Worm (Caenorhabditis elegans) whole organism, young adult: ENCODE results near the gene C39E9.8.

Experiments used
- B0035.1 ChIP-seq: sonication (generic microtip); optimal IDR thresholded peaks from 2 replicates; lab custom pipeline; 2016; ENCODE audit warnings: missing genetic modification characterization, mild to moderate bottlenecking, missing compliant biosample characterization, missing genotype, missing genetic modification reagents
- B0261.1 ChIP-seq: sonication (generic microtip); optimal IDR thresholded peaks from 2 replicates; lab custom pipeline; 2016; ENCODE audit warnings: mild to moderate bottlenecking, missing genetic modification characterization, moderate library complexity, missing compliant biosample characterization
- F22D6.2 ChIP-seq: sonication (generic microtip); optimal IDR thresholded peaks from 2 replicates; lab custom pipeline; 2016; ENCODE audit warnings: mild to moderate bottlenecking, missing genetic modification characterization, missing compliant biosample characterization
- F23B12.7 ChIP-seq: sonication (generic microtip); optimal IDR thresholded peaks from 2 replicates; lab custom pipeline; 2017; ENCODE audit warnings: missing genetic modification characterization, mild to moderate bottlenecking, missing compliant biosample characterization, antibody characterized with exemption, moderate library complexity; ENCODE audit not compliant: insufficient read depth
- F37B4.10 ChIP-seq: fragments of 200-800 bp; sonication (Bioruptor generic); IDR thresholded peaks from 2 replicates; pipeline ENCODE4 v1.3.6; 2022; ENCODE audit warnings: missing genetic modification characterization, missing compliant biosample characterization
- F39B2.1 ChIP-seq: fragments of 200-800 bp; sonication (Bioruptor generic); IDR thresholded peaks from 2 replicates; pipeline ENCODE4 v1.3.6; 2022; ENCODE audit warnings: missing genetic modification reagents, missing genetic modification characterization, missing compliant biosample characterization
- F52B5.7 ChIP-seq: sonication (generic microtip); optimal IDR thresholded peaks from 2 replicates; lab custom pipeline; 2016; ENCODE audit warnings: mild to moderate bottlenecking, missing genetic modification characterization, missing compliant biosample characterization
- F57A8.1 ChIP-seq: fragments of 200-800 bp; sonication (Bioruptor generic); optimal IDR thresholded peaks from 2 replicates; lab custom pipeline; 2018; ENCODE audit warnings: mild to moderate bottlenecking, missing genetic modification characterization, moderate library complexity, missing compliant biosample characterization
- K11D2.4 ChIP-seq: fragments of 200-800 bp; sonication (Bioruptor generic); IDR thresholded peaks from 2 replicates; pipeline ENCODE4 v1.3.6; 2022; ENCODE audit warnings: missing genetic modification reagents, missing genetic modification characterization, missing compliant biosample characterization
- T07F8.4 ChIP-seq: sonication (generic microtip); optimal IDR thresholded peaks from 2 replicates; lab custom pipeline; 2016; ENCODE audit warnings: mild to moderate bottlenecking, missing genetic modification characterization, moderate library complexity, missing compliant biosample characterization
- Y53G8AR.9 ChIP-seq: fragments of 200-800 bp; sonication (Bioruptor generic); conservative IDR thresholded peaks from 2 replicates; pipeline ENCODE4 v1.3.6; 2022; ENCODE audit warnings: missing genetic modification reagents, missing genetic modification characterization, missing compliant biosample characterization
- Y95B8A.8 ChIP-seq: fragments of 200-800 bp; sonication (Bioruptor generic); IDR thresholded peaks from 2 replicates; pipeline ENCODE4 v1.3.6; 2022; ENCODE audit warnings: missing genetic modification reagents, missing genetic modification characterization, missing compliant biosample characterization
- aptf-3 ChIP-seq: fragments of 200-800 bp; sonication (Bioruptor generic); IDR thresholded peaks from 2 replicates; pipeline ENCODE4 v1.3.6; 2022; ENCODE audit warnings: missing genetic modification characterization, missing compliant biosample characterization
- atf-7 ChIP-seq: sonication (generic microtip); optimal IDR thresholded peaks from 2 replicates; lab custom pipeline; 2017; ENCODE audit warnings: mild to moderate bottlenecking, missing genetic modification characterization, missing compliant biosample characterization
- athp-1 ChIP-seq: sonication (generic microtip); optimal IDR thresholded peaks from 2 replicates; lab custom pipeline; 2017; ENCODE audit warnings: mild to moderate bottlenecking, missing genetic modification characterization, missing compliant biosample characterization
- bed-1 ChIP-seq: fragments of 200-800 bp; sonication (Bioruptor generic); IDR thresholded peaks from 2 replicates; pipeline ENCODE4 v1.3.6; 2022; ENCODE audit warnings: missing genetic modification reagents, missing genetic modification characterization, missing compliant biosample characterization
- bed-2 ChIP-seq: fragments of 200-800 bp; sonication (Bioruptor generic); IDR thresholded peaks from 2 replicates; pipeline ENCODE4 v1.3.6; 2022; ENCODE audit warnings: missing genetic modification reagents, missing genetic modification characterization, missing compliant biosample characterization
- ccch-3 ChIP-seq: fragments of 200-800 bp; sonication (Bioruptor generic); optimal IDR thresholded peaks from 2 replicates; lab custom pipeline; 2018; ENCODE audit warnings: mild to moderate bottlenecking, missing genetic modification characterization, missing compliant biosample characterization
- cebp-1 ChIP-seq, 2 experiments: fragments of 200-800 bp in 1 of 2; sonication (Bioruptor generic) in 1 of 2; sonication (generic microtip) in 1 of 2; IDR thresholded peaks in 1 of 2; optimal IDR thresholded peaks in 1 of 2; 2 replicates each; pipeline versions ENCODE4 v1.3.6 to Lab custom; 2017 to 2022; ENCODE audit warnings: missing compliant biosample characterization in 2 of 2, missing genetic modification characterization in 2 of 2, mild to moderate bottlenecking in 1 of 2, missing genetic modification reagents in 1 of 2, moderate library complexity in 1 of 2
- cebp-2 ChIP-seq: fragments of 200-800 bp; sonication (Bioruptor generic); IDR thresholded peaks from 2 replicates; pipeline ENCODE4 v1.3.6; 2022; ENCODE audit warnings: missing genetic modification characterization, missing compliant biosample characterization
- ceh-27 ChIP-seq: fragments of 200-800 bp; sonication (Bioruptor generic); optimal IDR thresholded peaks from 2 replicates; lab custom pipeline; 2018; ENCODE audit warnings: mild to moderate bottlenecking, missing genetic modification characterization, moderate library complexity, missing compliant biosample characterization
- ceh-91 ChIP-seq: fragments of 200-800 bp; sonication (Bioruptor generic); IDR thresholded peaks from 2 replicates; pipeline ENCODE4 v1.3.6; 2022; ENCODE audit warnings: missing genetic modification reagents, missing genetic modification characterization, missing compliant biosample characterization
- chd-7 ChIP-seq: sonication (generic microtip); optimal IDR thresholded peaks from 2 replicates; lab custom pipeline; 2016; ENCODE audit warnings: mild to moderate bottlenecking, missing genetic modification characterization, moderate library complexity, missing compliant biosample characterization
- dox-1 ChIP-seq: fragments of 200-800 bp; sonication (Bioruptor generic); IDR thresholded peaks from 2 replicates; pipeline ENCODE4 v1.3.6; 2022; ENCODE audit warnings: missing genetic modification reagents, missing genetic modification characterization, missing compliant biosample characterization
- egl-18 ChIP-seq: fragments of 200-800 bp; sonication (Bioruptor generic); IDR thresholded peaks from 2 replicates; pipeline ENCODE4 v1.3.6; 2022; ENCODE audit warnings: missing genetic modification reagents, missing genetic modification characterization, missing compliant biosample characterization
- ets-4 ChIP-seq: fragments of 200-800 bp; sonication (Bioruptor generic); optimal IDR thresholded peaks from 2 replicates; lab custom pipeline; 2018; ENCODE audit warnings: mild to moderate bottlenecking, missing genetic modification characterization, missing compliant biosample characterization
- hmg-1.2 ChIP-seq: fragments of 200-800 bp; sonication (Bioruptor generic); IDR thresholded peaks from 2 replicates; pipeline ENCODE4 v1.3.6; 2022; ENCODE audit warnings: missing genetic modification reagents, missing genetic modification characterization, missing compliant biosample characterization
- hmg-20 ChIP-seq: fragments of 200-800 bp; sonication (Bioruptor generic); IDR thresholded peaks from 2 replicates; pipeline ENCODE4 v1.3.6; 2022; ENCODE audit warnings: missing genetic modification reagents, missing genetic modification characterization, missing compliant biosample characterization
- hsf-1 ChIP-seq: fragments of 200-800 bp; sonication (Bioruptor generic); IDR thresholded peaks from 2 replicates; pipeline ENCODE4 v1.3.6; 2022; ENCODE audit warnings: missing genetic modification reagents, missing genetic modification characterization, missing compliant biosample characterization
- lin-35 ChIP-seq, 3 experiments: fragments of 150-350 bp in 2 of 3; sonication (generic microtip) in 1 of 3; optimal IDR thresholded peaks; 2 replicates each; lab custom pipeline; 2014 to 2018; ENCODE audit warnings: missing biosample characterization in 3 of 3, missing genetic modification characterization in 3 of 3, missing genetic modification reagents in 3 of 3
- lsy-27 ChIP-seq: sonication (generic microtip); optimal IDR thresholded peaks from 2 replicates; lab custom pipeline; 2017; ENCODE audit warnings: missing genetic modification characterization, mild to moderate bottlenecking, missing compliant biosample characterization, antibody characterized with exemption, missing genotype, borderline replicate concordance; ENCODE audit not compliant: insufficient read depth
- madf-6 ChIP-seq: fragments of 200-800 bp; sonication (Bioruptor generic); IDR thresholded peaks from 2 replicates; pipeline ENCODE4 v1.3.6; 2022; ENCODE audit warnings: missing genetic modification reagents, missing genetic modification characterization, missing compliant biosample characterization
- madf-8 ChIP-seq: fragments of 200-800 bp; sonication (Bioruptor generic); conservative IDR thresholded peaks from 2 replicates; pipeline ENCODE4 v1.3.6; 2022; ENCODE audit warnings: missing genetic modification reagents, missing genetic modification characterization, missing compliant biosample characterization
- mxl-1 ChIP-seq: sonication (generic microtip); optimal IDR thresholded peaks from 2 replicates; lab custom pipeline; 2016; ENCODE audit warnings: missing genetic modification characterization, missing compliant biosample characterization
- nfya-1 ChIP-seq: sonication (generic microtip); optimal IDR thresholded peaks from 2 replicates; lab custom pipeline; 2017; ENCODE audit warnings: antibody characterized with exemption, missing compliant biosample characterization, missing genetic modification characterization, borderline replicate concordance; ENCODE audit not compliant: insufficient read depth
- nfya-2 ChIP-seq: fragments of 200-800 bp; sonication (Bioruptor generic); IDR thresholded peaks from 2 replicates; pipeline ENCODE4 v1.3.6; 2022; ENCODE audit warnings: missing genetic modification reagents, missing genetic modification characterization, missing compliant biosample characterization
- nhr-90 ChIP-seq: sonication (generic microtip); optimal IDR thresholded peaks from 2 replicates; lab custom pipeline; 2016; ENCODE audit warnings: missing genotype, mild to moderate bottlenecking, missing genetic modification characterization, missing compliant biosample characterization
- pbrm-1 ChIP-seq: fragments of 200-800 bp; sonication (Bioruptor generic); IDR thresholded peaks from 2 replicates; pipeline ENCODE4 v1.3.6; 2022; ENCODE audit warnings: missing genetic modification reagents, missing genetic modification characterization, missing compliant biosample characterization
- rpc-1 ChIP-seq, 2 experiments: fragments of 150-350 bp in 1 of 2; sonication (generic microtip) in 1 of 2; optimal IDR thresholded peaks; 2 replicates each; lab custom pipeline; 2014 to 2018; ENCODE audit warnings: missing biosample characterization in 1 of 2, missing genetic modification characterization in 1 of 2, missing genetic modification reagents in 1 of 2, missing genotype in 1 of 2
- sea-2 ChIP-seq: fragments of 200-800 bp; sonication (Bioruptor generic); IDR thresholded peaks from 2 replicates; pipeline ENCODE4 v1.3.6; 2022; ENCODE audit warnings: missing genetic modification characterization, missing compliant biosample characterization
- snpc-3.4 ChIP-seq: sonication (generic microtip); optimal IDR thresholded peaks from 2 replicates; lab custom pipeline; 2017; ENCODE audit warnings: missing genetic modification characterization, mild to moderate bottlenecking, missing compliant biosample characterization, antibody characterized with exemption, moderate library complexity, missing genotype, missing genetic modification reagents
- snpc-4 ChIP-seq, 5 experiments: fragments of 150-350 bp in 1 of 5; sonication (generic microtip) in 4 of 5; optimal IDR thresholded peaks; 2 replicates each; lab custom pipeline; 2014 to 2018; ENCODE audit warnings: missing genetic modification characterization in 5 of 5, missing biosample characterization in 3 of 5, antibody characterized with exemption in 2 of 5, mild to moderate bottlenecking in 2 of 5, missing compliant biosample characterization in 2 of 5, missing genotype in 2 of 5, moderate library complexity in 2 of 5, missing genetic modification reagents in 1 of 5
- somi-1 ChIP-seq: fragments of 200-800 bp; sonication (Bioruptor generic); optimal IDR thresholded peaks from 2 replicates; lab custom pipeline; 2018; ENCODE audit warnings: mild to moderate bottlenecking, missing genetic modification characterization, missing compliant biosample characterization
- zim-3 ChIP-seq: sonication (generic microtip); optimal IDR thresholded peaks from 2 replicates; lab custom pipeline; 2017; ENCODE audit warnings: mild to moderate bottlenecking, missing genetic modification characterization, moderate library complexity, missing compliant biosample characterization
- ztf-18 ChIP-seq: sonication (generic microtip); optimal IDR thresholded peaks from 2 replicates; lab custom pipeline; 2016; ENCODE audit warnings: missing genotype, mild to moderate bottlenecking, missing genetic modification characterization, missing compliant biosample characterization
- ztf-25 ChIP-seq: fragments of 200-800 bp; sonication (Bioruptor generic); IDR thresholded peaks from 2 replicates; pipeline ENCODE4 v1.3.6; 2022; ENCODE audit warnings: missing genetic modification reagents, missing genetic modification characterization, missing compliant biosample characterization
- ztf-26 ChIP-seq: sonication (generic microtip); optimal IDR thresholded peaks from 2 replicates; lab custom pipeline; 2017; ENCODE audit warnings: missing genetic modification characterization, missing compliant biosample characterization

C39E9.8 gene

DNA sequence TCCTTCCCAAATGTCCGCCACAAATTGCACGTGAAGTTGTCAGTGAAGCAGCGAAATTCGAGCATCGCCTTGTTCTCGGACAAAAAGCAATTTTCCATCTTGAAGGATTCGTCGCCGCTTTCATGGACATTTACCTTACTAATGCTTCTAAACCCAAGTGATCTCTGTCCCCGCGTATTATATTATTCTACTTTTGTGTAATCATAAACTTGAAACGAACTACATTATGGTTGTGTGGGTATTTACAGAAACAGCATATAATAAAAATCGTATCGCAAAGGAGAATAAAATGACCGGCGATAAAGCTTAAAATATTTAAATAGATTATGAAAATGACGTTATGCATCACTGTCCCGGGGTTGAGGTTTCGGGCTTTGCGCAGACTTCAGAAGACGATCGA lies 17.5 kb downstream of the C39E9.8 start (continued):
- TF ChIP-seq pbrm-1, result no peak
- no peak for TF ChIP-seq ztf-18 (tag; lab: Kevin White, UChicago)
- no peak for TF ChIP-seq madf-8 (GFP tag; lab: Robert Waterston, UW)
- TF ChIP-seq snpc-4 (GFP tag; optimal IDR thresholded peaks at IDR 0.05; lab: Kevin White, UChicago), result no peak
- peak in 2 of 4 experiments; percentile 47 to 53 for TF ChIP-seq snpc-4 (tag; optimal IDR thresholded peaks at IDR 0.05; lab: Kevin White, UChicago)
- no peak for TF ChIP-seq aptf-3 (GFP tag; lab: Robert Waterston, UW)
- no peak for TF ChIP-seq cebp-1 (GFP tag; IDR thresholded peaks at IDR 0.05; lab: Robert Waterston, UW)
- TF ChIP-seq cebp-1 (tag; optimal IDR thresholded peaks at IDR 0.05; lab: Kevin White, UChicago), result peak; percentile 34
- no peak for TF ChIP-seq F23B12.7 (tag; lab: Kevin White, UChicago)
- 0 out of 2 replicates have a peak, but pooled peaks have one; percentile 13 for TF ChIP-seq Y95B8A.8 (GFP tag; lab: Robert Waterston, UW)
- TF ChIP-seq atf-7 (tag; lab: Kevin White, UChicago), result no peak
- 0 out of 2 replicates have a peak, but pooled peaks have one; percentile 8 for TF ChIP-seq ceh-91 (GFP tag; lab: Robert Waterston, UW)
- no peak; the same call in 1 of the 2 replicates for TF ChIP-seq Y53G8AR.9
- peak; percentile 41 for TF ChIP-seq hmg-1.2 (GFP tag; lab: Robert Waterston, UW)
- peak; percentile 39 for TF ChIP-seq mxl-1
- no peak for TF ChIP-seq F57A8.1
- TF ChIP-seq ets-4 (GFP tag; lab: Kevin White, UChicago), result no peak
- no peak for TF ChIP-seq egl-18 (GFP tag; lab: Robert Waterston, UW)
- peak; percentile 58 for TF ChIP-seq madf-6 (GFP tag; lab: Robert Waterston, UW)
- TF ChIP-seq hsf-1 (GFP tag; lab: Robert Waterston, UW), result peak; percentile 66; the same call in 1 of the 2 replicates
- TF ChIP-seq somi-1 (GFP tag; lab: Kevin White, UChicago), result no peak
- no peak for TF ChIP-seq zim-3 (tag; lab: Kevin White, UChicago)
- TF ChIP-seq chd-7 (tag; lab: Kevin White, UChicago), result peak; percentile 19
- no peak for TF ChIP-seq F52B5.7 (tag; lab: Kevin White, UChicago)
- peak; percentile 48 for TF ChIP-seq athp-1
- TF ChIP-seq bed-2 (GFP tag; lab: Robert Waterston, UW), result no peak
- TF ChIP-seq ccch-3 (GFP tag; lab: Kevin White, UChicago), result no peak
- TF ChIP-seq sea-2 (GFP tag; lab: Robert Waterston, UW), result no peak
- TF ChIP-seq T07F8.4 (tag; lab: Kevin White, UChicago), result no peak
- no peak for TF ChIP-seq nfya-2 (GFP tag; lab: Robert Waterston, UW)
- no peak for TF ChIP-seq hmg-20 (GFP tag; lab: Robert Waterston, UW)
- no peak for TF ChIP-seq ceh-27 (GFP tag; lab: Kevin White, UChicago)
- peak; percentile 2 for TF ChIP-seq B0035.1 (tag; lab: Kevin White, UChicago)
- TF ChIP-seq dox-1 (GFP tag; lab: Robert Waterston, UW), result peak; percentile 52; the same call in 1 of the 2 replicates
- TF ChIP-seq bed-1, result no peak
- no peak for TF ChIP-seq ztf-26 (tag; lab: Kevin White, UChicago)
- no peak for TF ChIP-seq nfya-1 (tag; lab: Kevin White, UChicago)
- TF ChIP-seq F39B2.1, result 0 out of 2 replicates have a peak, but pooled peaks have one; percentile 17
- no peak for TF ChIP-seq lin-35 (GFP tag; optimal IDR thresholded peaks at IDR 0.05; lab: Kevin White, UChicago)
- TF ChIP-seq B0261.1 (tag; lab: Kevin White, UChicago), result no peak
- no peak for TF ChIP-seq rpc-1 (optimal IDR thresholded peaks at IDR 0.05; lab: Kevin White, UChicago)
- TF ChIP-seq rpc-1 (tag; optimal IDR thresholded peaks at IDR 0.05; lab: Kevin White, UChicago), result no peak
- no peak for TF ChIP-seq ztf-25 (GFP tag; lab: Robert Waterston, UW)
- peak; percentile 4 for TF ChIP-seq nhr-90 (tag; lab: Kevin White, UChicago)
- no peak for TF ChIP-seq F37B4.10 (GFP tag; lab: Robert Waterston, UW)
- no peak for TF ChIP-seq K11D2.4 (GFP tag; lab: Robert Waterston, UW)
- no peak for TF ChIP-seq F22D6.2 (tag; lab: Kevin White, UChicago)
- TF ChIP-seq lsy-27 (tag; lab: Kevin White, UChicago), result no peak
- peak; percentile 34 for TF ChIP-seq snpc-3.4 (tag; lab: Kevin White, UChicago)
- TF ChIP-seq cebp-2 (GFP tag; lab: Robert Waterston, UW), result no peak
